Worm (Caenorhabditis elegans): ENCODE measurements around the gene rpac-40.

The rpac-40 gene

DNA sequence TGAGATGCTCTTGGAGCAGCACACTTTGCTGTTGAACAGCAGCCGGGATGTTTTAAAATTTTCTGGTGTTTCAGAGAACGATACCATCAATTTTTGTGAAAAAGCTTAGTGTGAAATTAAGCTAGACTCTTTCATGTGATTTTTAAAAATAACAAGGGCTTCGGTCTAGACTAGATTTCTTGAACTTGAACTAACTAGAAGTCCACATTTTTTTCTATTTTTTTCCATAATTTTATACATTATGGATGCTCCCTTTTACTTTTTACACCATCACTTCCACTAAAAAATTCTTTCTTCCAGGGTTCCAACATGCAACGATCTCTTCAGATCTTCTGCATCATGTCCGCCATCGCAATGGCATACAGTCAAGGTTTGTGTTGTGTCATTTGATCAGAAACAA is 36.8 kb downstream of the rpac-40 start, which contains the start of gene nlp-13:
Gene nlp-13 (plus strand): TSS at position 301 of the 400 bp plus-strand sequence.
- no peak for TF ChIP-seq snpc-4 (tag; optimal IDR thresholded peaks at IDR 0.05)
- no peak for TF ChIP-seq elt-1 (tag; optimal IDR thresholded peaks at IDR 0.05; ENCODE audit: borderline replicate concordance, insufficient read depth)
- no peak for TF ChIP-seq blmp-1 (tag; optimal IDR thresholded peaks at IDR 0.05)
- TF ChIP-seq nhr-237 (tag; optimal IDR thresholded peaks at IDR 0.05), result no peak
- TF ChIP-seq lsy-2 (tag; optimal IDR thresholded peaks at IDR 0.05), result no peak
- no peak for TF ChIP-seq mab-5 (tag; optimal IDR thresholded peaks at IDR 0.05)
- TF ChIP-seq sptf-1 (tag; optimal IDR thresholded peaks at IDR 0.05), result no peak
- no peak for TF ChIP-seq ces-1 (GFP tag; optimal IDR thresholded peaks at IDR 0.05)
- TF ChIP-seq nhr-76 (tag; optimal IDR thresholded peaks at IDR 0.05), result no peak
- no peak for TF ChIP-seq unc-120 (tag; optimal IDR thresholded peaks at IDR 0.05; ENCODE audit: poor library complexity, severe bottlenecking)
- no peak for TF ChIP-seq cnd-1 (tag; optimal IDR thresholded peaks at IDR 0.05)
- TF ChIP-seq nhr-28 (tag; optimal IDR thresholded peaks at IDR 0.05), result no peak

DNA sequence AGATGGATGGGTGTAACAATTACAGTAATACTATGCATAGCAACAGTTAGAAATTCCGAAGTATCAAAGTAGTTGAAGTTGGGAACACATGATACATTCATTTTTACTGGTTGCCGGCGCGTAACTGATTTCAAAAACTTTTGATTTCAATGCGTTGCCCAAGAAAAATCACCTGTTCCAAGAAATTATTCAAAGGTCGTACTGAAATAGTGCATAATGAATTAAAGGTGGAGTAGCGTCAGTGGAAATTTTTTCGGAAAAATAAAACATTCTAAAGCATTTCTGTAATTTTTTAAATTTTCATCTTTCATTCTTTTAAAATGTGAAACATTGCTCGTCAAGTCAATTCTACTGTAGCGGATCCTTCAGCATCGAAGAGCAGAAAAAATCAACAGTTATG is 41.0 kb downstream of the rpac-40 start, which contains the start of gene srh-204:
Gene srh-204 (minus strand): TSS at position 101 of the 400 bp plus-strand sequence.
- no peak for TF ChIP-seq nhr-12 (tag; optimal IDR thresholded peaks at IDR 0.05)

DNA sequence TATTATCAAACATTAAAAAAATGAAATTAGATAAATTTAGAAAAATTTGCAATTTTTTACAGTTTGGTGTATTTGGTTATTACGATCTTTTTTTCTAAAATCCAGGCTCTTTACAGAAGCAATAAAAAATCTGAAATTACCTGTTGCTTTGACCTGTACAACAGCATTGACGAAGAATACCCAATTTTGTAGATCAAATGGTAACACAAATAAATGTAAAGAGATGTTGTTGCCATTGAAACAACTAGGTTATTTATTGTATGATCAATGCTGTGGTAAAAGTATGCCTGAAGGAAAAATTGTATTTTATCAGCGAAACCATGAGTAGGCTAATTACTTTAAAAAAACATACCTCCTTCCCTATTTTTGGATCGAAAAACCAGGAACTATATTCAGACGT is 42.3 kb downstream of the rpac-40 start:
- TF ChIP-seq lsy-2 (tag; optimal IDR thresholded peaks at IDR 0.05) (no peak), hlh-1 (tag; optimal IDR thresholded peaks at IDR 0.05) (no peak), mep-1 (tag; optimal IDR thresholded peaks at IDR 0.05) (no peak), nhr-12 (tag; optimal IDR thresholded peaks at IDR 0.05) (no peak)

DNA sequence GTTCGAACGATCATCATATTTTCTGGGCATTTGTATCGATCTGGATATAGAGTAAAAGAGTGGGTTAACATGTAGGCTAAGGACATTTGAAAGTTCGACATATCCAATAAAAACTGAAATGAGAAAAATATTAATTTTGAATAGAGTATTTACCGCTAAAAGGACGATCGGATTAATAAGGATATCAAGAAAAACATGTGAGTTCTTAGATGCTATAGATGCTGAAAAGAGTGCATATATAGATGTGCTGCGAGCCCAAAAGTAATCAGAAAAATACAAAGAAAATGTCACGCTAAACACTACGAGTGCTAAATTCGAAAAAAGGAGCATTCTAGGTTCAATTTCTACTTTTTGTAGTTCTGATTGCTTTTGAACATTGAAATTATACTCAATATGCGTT is 43.1 kb downstream of the rpac-40 start, which contains the start of gene srt-12:
Gene srt-12 (minus strand): TSS at position 101 of the 400 bp plus-strand sequence.
- TF ChIP-seq lin-13 (tag; optimal IDR thresholded peaks at IDR 0.05), result no peak

DNA sequence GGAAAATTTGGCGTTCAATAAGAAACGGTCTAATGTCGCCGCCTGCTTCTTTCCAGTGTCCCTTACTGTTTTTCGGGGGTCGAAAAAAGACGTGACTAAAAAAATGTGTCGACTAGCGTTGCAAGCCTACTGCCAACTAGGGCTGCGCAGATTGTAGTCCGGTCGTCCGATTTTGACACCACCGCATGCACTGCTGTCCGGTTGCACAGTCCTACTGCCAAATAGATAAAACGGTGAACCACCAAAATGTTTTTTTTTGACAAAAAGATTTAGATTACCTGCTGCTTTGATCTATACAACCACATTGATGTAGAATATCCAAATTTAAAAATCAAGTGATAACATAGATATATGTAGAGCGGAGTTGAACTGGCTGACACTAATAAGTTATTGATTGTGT is 49.1 kb downstream of the rpac-40 start:
- TF ChIP-seq mls-2 (tag; optimal IDR thresholded peaks at IDR 0.05), result no peak

DNA sequence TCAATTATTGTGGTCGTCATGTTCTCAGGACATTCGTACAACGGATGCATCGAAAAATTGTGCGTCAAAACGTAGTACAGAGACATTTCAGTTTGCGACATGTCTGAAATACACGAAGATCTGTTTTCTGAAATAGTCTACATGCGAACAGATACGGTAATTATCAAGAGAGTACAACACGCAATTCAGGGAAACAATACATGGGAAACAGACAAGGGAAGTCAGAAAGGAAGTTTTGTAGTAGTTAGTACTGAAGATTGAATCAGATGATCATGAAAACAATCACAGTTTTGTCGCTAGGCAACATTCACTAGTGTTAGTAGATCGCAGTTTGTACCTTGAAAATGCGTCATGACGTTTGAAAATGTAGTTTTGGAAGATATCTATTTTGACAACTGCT is 50.8 kb downstream of the rpac-40 start, which contains the start of gene srt-13:
Gene srt-13 (minus strand): TSS at position 101 of the 400 bp plus-strand sequence.
- TF ChIP-seq drap-1 (GFP tag; optimal IDR thresholded peaks at IDR 0.05), result no peak
